Fruit fly (Drosophila melanogaster) Kc167 (cell line): ENCODE data around the gene CG42876.

Experiments used
- Myc ChIP-seq: fragments of >200 bp; optimal IDR thresholded peaks from 2 replicates; lab custom pipeline; 2017; ENCODE audit warnings: missing external identifiers
- Sin3A ChIP-seq: fragments of >200 bp; optimal IDR thresholded peaks from 2 replicates; lab custom pipeline; 2018; ENCODE audit warnings: missing external identifiers
- h ChIP-seq: fragments of >200 bp; optimal IDR thresholded peaks from 3 replicates; lab custom pipeline; 2018; ENCODE audit warnings: missing external identifiers
- insv ChIP-seq: fragments of >200 bp; optimal IDR thresholded peaks from 3 replicates; lab custom pipeline; 2018; ENCODE audit warnings: missing external identifiers
- psq ChIP-seq: fragments of >200 bp; optimal IDR thresholded peaks from 2 replicates; lab custom pipeline; 2017; ENCODE audit warnings: missing external identifiers
- ttk ChIP-seq: sonication (Bioruptor generic); optimal IDR thresholded peaks from 2 replicates; lab custom pipeline; 2017; ENCODE audit warnings: missing external identifiers

The CG42876 gene

dm6 chr2L:15812041-15812440 lies at the start of gene CG42876:
Gene CG42876, minus strand, starts transcription at chr2L:15812141.
- no peak for TF ChIP-seq Myc (lab: Kevin White, UChicago)
- no peak for TF ChIP-seq psq (lab: Kevin White, UChicago)
- TF ChIP-seq Sin3A (lab: Kevin White, UChicago), result no peak
- no peak for TF ChIP-seq ttk (lab: Kevin White, UChicago)
- no peak for TF ChIP-seq insv (lab: Kevin White, UChicago)

dm6 chr2L:15853826-15854225 lies 41.9 kb upstream of the CG42876 start, which contains the start of gene Tektin-A:
Gene Tektin-A, plus strand, starts transcription at chr2L:15854126.
- TF ChIP-seq psq (lab: Kevin White, UChicago), result no peak
- TF ChIP-seq h (lab: Kevin White, UChicago), result no peak
- TF ChIP-seq Myc (lab: Kevin White, UChicago), result no peak
- no peak for TF ChIP-seq insv (lab: Kevin White, UChicago)
- no peak for TF ChIP-seq Sin3A (lab: Kevin White, UChicago)
- TF ChIP-seq ttk (lab: Kevin White, UChicago), result no peak

dm6 chr2L:15852292-15852691 lies 40.4 kb upstream of the CG42876 start, which contains the start of gene CG13243:
Gene CG13243, plus strand, starts transcription at chr2L:15852592.
- no peak for TF ChIP-seq Myc (lab: Kevin White, UChicago)
- no peak for TF ChIP-seq insv (lab: Kevin White, UChicago)
- TF ChIP-seq Sin3A (lab: Kevin White, UChicago), result no peak
- TF ChIP-seq psq (lab: Kevin White, UChicago), result no peak
- TF ChIP-seq ttk (lab: Kevin White, UChicago), result no peak
- no peak for TF ChIP-seq h (lab: Kevin White, UChicago)

- no peak for TF ChIP-seq ttk (lab: Kevin White, UChicago)
- TF ChIP-seq Sin3A (lab: Kevin White, UChicago), result no peak
- TF ChIP-seq insv (lab: Kevin White, UChicago), result no peak
These were observed 34.7 kb upstream of the CG42876 start for dm6 chr2L:15846600-15846999.

dm6 chr2L:15835558-15835957 lies 23.6 kb upstream of the CG42876 start, which contains the start of gene CG18518:
Gene CG18518, minus strand, starts transcription at chr2L:15835658.
- TF ChIP-seq insv (lab: Kevin White, UChicago), result no peak
- no peak for TF ChIP-seq Myc (lab: Kevin White, UChicago)
- TF ChIP-seq Sin3A (lab: Kevin White, UChicago), result no peak
- no peak for TF ChIP-seq ttk (lab: Kevin White, UChicago)
- no peak for TF ChIP-seq psq (lab: Kevin White, UChicago)
- no peak for TF ChIP-seq h (lab: Kevin White, UChicago)

dm6 chr2L:15796300-15796699 lies 15.6 kb downstream of the CG42876 start:
- no peak for TF ChIP-seq ttk (lab: Kevin White, UChicago)
- TF ChIP-seq psq (lab: Kevin White, UChicago), result no peak
- no peak for TF ChIP-seq Myc (lab: Kevin White, UChicago)
- TF ChIP-seq Sin3A (lab: Kevin White, UChicago), result no peak

dm6 chr2L:15783785-15784184 lies 28.2 kb downstream of the CG42876 start, which contains the start of gene t-Grip91:
Gene t-Grip91, plus strand, starts transcription at chr2L:15784085.
- TF ChIP-seq h (lab: Kevin White, UChicago) (no peak), ttk (lab: Kevin White, UChicago) (no peak), Sin3A (lab: Kevin White, UChicago) (no peak), Myc (lab: Kevin White, UChicago) (no peak), insv (lab: Kevin White, UChicago) (no peak), psq (lab: Kevin White, UChicago) (no peak)

dm6 chr2L:15782996-15783395 lies 28.9 kb downstream of the CG42876 start:
- no peak for TF ChIP-seq psq (lab: Kevin White, UChicago)
- TF ChIP-seq h (lab: Kevin White, UChicago), result no peak
- no peak for TF ChIP-seq ttk (lab: Kevin White, UChicago)
- TF ChIP-seq Sin3A (lab: Kevin White, UChicago), result no peak
- no peak for TF ChIP-seq insv (lab: Kevin White, UChicago)
- TF ChIP-seq Myc (lab: Kevin White, UChicago), result no peak

dm6 chr2L:15776752-15777151 lies 35.2 kb downstream of the CG42876 start, which contains the start of gene CG43760:
Gene CG43760, minus strand, starts transcription at chr2L:15776852.
- TF ChIP-seq Myc (lab: Kevin White, UChicago) (no peak), Sin3A (lab: Kevin White, UChicago) (no peak), insv (lab: Kevin White, UChicago) (no peak), ttk (lab: Kevin White, UChicago) (no peak), psq (lab: Kevin White, UChicago) (no peak), h (lab: Kevin White, UChicago) (no peak)

- no peak for TF ChIP-seq Myc (lab: Kevin White, UChicago)
- TF ChIP-seq insv (lab: Kevin White, UChicago), result no peak
- TF ChIP-seq h (lab: Kevin White, UChicago), result no peak
- TF ChIP-seq psq (lab: Kevin White, UChicago), result no peak
These were observed 38.9 kb downstream of the CG42876 start, which contains the start of gene CG31826 for dm6 chr2L:15773013-15773412. Gene CG31826, minus strand, starts transcription at chr2L:15773113.

dm6 chr2L:15770978-15771377 lies 41.0 kb downstream of the CG42876 start, which contains the start of gene Ku80:
Gene Ku80, minus strand, starts transcription at chr2L:15771159.
- TF ChIP-seq ttk (lab: Kevin White, UChicago) (no peak), insv (lab: Kevin White, UChicago) (no peak), psq (lab: Kevin White, UChicago) (no peak), Sin3A (lab: Kevin White, UChicago) (no peak), h (lab: Kevin White, UChicago) (no peak)

dm6 chr2L:15768097-15768496 lies 43.8 kb downstream of the CG42876 start, which contains the start of gene wek:
Gene wek, minus strand, starts transcription at chr2L:15768349.
- TF ChIP-seq h (lab: Kevin White, UChicago), result no peak
- no peak for TF ChIP-seq psq (lab: Kevin White, UChicago)
- TF ChIP-seq insv (lab: Kevin White, UChicago), result no peak
- no peak for TF ChIP-seq ttk (lab: Kevin White, UChicago)
- TF ChIP-seq Myc (lab: Kevin White, UChicago), result no peak
- TF ChIP-seq Sin3A (lab: Kevin White, UChicago), result no peak
